Worm (Caenorhabditis elegans) whole organism, L1 larva: ENCODE measurements around the gene nhr-6.

Experiments used
- C16A3.4 ChIP-seq: fragments of 150-350 bp; optimal IDR thresholded peaks from 2 replicates; lab custom pipeline; 2014; ENCODE audit warnings: missing biosample characterization, missing genetic modification characterization
- C34B4.2 ChIP-seq: sonication (generic microtip); optimal IDR thresholded peaks from 2 replicates; lab custom pipeline; 2017; ENCODE audit warnings: mild to moderate bottlenecking, missing genetic modification characterization, missing compliant biosample characterization
- Y116A8C.19 ChIP-seq: sonication (generic microtip); optimal IDR thresholded peaks from 2 replicates; lab custom pipeline; 2016; ENCODE audit warnings: missing compliant biosample characterization, missing genetic modification characterization, borderline replicate concordance
- aha-1 ChIP-seq: fragments of 150-350 bp; optimal IDR thresholded peaks from 2 replicates; lab custom pipeline; 2014; ENCODE audit warnings: missing biosample characterization, missing genetic modification characterization
- aly-2 ChIP-seq: fragments of 150-350 bp; optimal IDR thresholded peaks from 2 replicates; lab custom pipeline; 2014; ENCODE audit warnings: missing biosample characterization, missing genetic modification characterization
- blmp-1 ChIP-seq: fragments of 150-350 bp; optimal IDR thresholded peaks from 2 replicates; lab custom pipeline; 2014; ENCODE audit warnings: missing biosample characterization, missing genetic modification characterization
- ceh-8 ChIP-seq: fragments of 200-800 bp; sonication (Bioruptor generic); optimal IDR thresholded peaks from 2 replicates; lab custom pipeline; 2018; ENCODE audit warnings: mild to moderate bottlenecking, missing genetic modification characterization, moderate library complexity, missing compliant biosample characterization
- ceh-82 ChIP-seq, 3 experiments: fragments of 150-350 bp in 1 of 3; sonication (generic microtip) in 2 of 3; optimal IDR thresholded peaks; 2 replicates each; lab custom pipeline; 2014 to 2017; ENCODE audit warnings: missing biosample characterization in 3 of 3, missing genetic modification characterization in 3 of 3
- ceh-88 ChIP-seq: fragments of 200-800 bp; sonication (Bioruptor generic); IDR thresholded peaks from 2 replicates; pipeline ENCODE4 v1.3.6; 2022; ENCODE audit warnings: missing genetic modification characterization, missing compliant biosample characterization
- ceh-90 ChIP-seq: sonication (generic microtip); optimal IDR thresholded peaks from 2 replicates; lab custom pipeline; 2016; ENCODE audit warnings: missing genetic modification characterization, missing compliant biosample characterization
- dsc-1 ChIP-seq: sonication (generic microtip); optimal IDR thresholded peaks from 2 replicates; lab custom pipeline; 2016; ENCODE audit warnings: mild to moderate bottlenecking, missing genetic modification characterization, missing compliant biosample characterization
- efl-1 ChIP-seq, 4 experiments: fragments of 150-350 bp; optimal IDR thresholded peaks in 3 of 4; peaks in 1 of 4; 1 replicate in 1 of 4; 2 replicates in 3 of 4; lab custom pipeline; 2014; ENCODE audit warnings: missing biosample characterization in 2 of 4, missing genetic modification characterization in 2 of 4, missing genetic modification reagents in 2 of 4
- efl-3 ChIP-seq: fragments of 200-800 bp; sonication (Bioruptor generic); optimal IDR thresholded peaks from 2 replicates; lab custom pipeline; 2018; ENCODE audit warnings: mild to moderate bottlenecking, missing genetic modification characterization, missing compliant biosample characterization
- egl-27 ChIP-seq, 2 experiments: fragments of 150-350 bp in 1 of 2; sonication (generic microtip); optimal IDR thresholded peaks; 3 replicates each; lab custom pipeline; 2017 to 2018; ENCODE audit warnings: missing biosample characterization in 2 of 2, missing genetic modification characterization in 2 of 2, missing genetic modification reagents in 2 of 2
- elt-2 ChIP-seq: sonication (generic microtip); optimal IDR thresholded peaks from 2 replicates; lab custom pipeline; 2016; ENCODE audit warnings: missing genetic modification characterization, mild to moderate bottlenecking, inconsistent platforms, missing compliant biosample characterization, missing genetic modification reagents
- elt-3 ChIP-seq, 6 experiments: fragments of 150-350 bp in 1 of 6; sonication (generic microtip); optimal IDR thresholded peaks; 2 replicates each; lab custom pipeline; 2017 to 2018; ENCODE audit warnings: missing biosample characterization in 6 of 6, missing genetic modification characterization in 6 of 6, inconsistent platforms in 1 of 6
- fkh-8 ChIP-seq: sonication (generic microtip); optimal IDR thresholded peaks from 2 replicates; lab custom pipeline; 2016; ENCODE audit warnings: mild to moderate bottlenecking, missing genetic modification characterization, missing compliant biosample characterization
- hlh-17 ChIP-seq: fragments of 200-800 bp; sonication (Bioruptor generic); optimal IDR thresholded peaks from 2 replicates; lab custom pipeline; 2018; ENCODE audit warnings: missing genetic modification characterization, mild to moderate bottlenecking, missing compliant biosample characterization, moderate library complexity, borderline replicate concordance
- hlh-4 ChIP-seq: sonication (generic microtip); optimal IDR thresholded peaks from 2 replicates; lab custom pipeline; 2016; ENCODE audit warnings: mild to moderate bottlenecking, missing genetic modification characterization, missing compliant biosample characterization
- hpl-2 ChIP-seq: fragments of 150-350 bp; optimal IDR thresholded peaks from 2 replicates; lab custom pipeline; 2014; ENCODE audit warnings: missing biosample characterization, missing genetic modification reagents, missing genetic modification characterization
- jun-1 ChIP-seq: fragments of 150-350 bp; optimal IDR thresholded peaks from 2 replicates; lab custom pipeline; 2014; ENCODE audit warnings: missing biosample characterization, missing genetic modification reagents, missing genetic modification characterization
- lin-13 ChIP-seq: fragments of 150-350 bp; optimal IDR thresholded peaks from 2 replicates; lab custom pipeline; 2014; ENCODE audit warnings: missing biosample characterization, missing genetic modification reagents, missing genetic modification characterization
- lsy-2 ChIP-seq, 2 experiments: fragments of 150-350 bp; optimal IDR thresholded peaks; 2 replicates each; lab custom pipeline; 2014; ENCODE audit warnings: missing biosample characterization in 2 of 2, missing genetic modification characterization in 2 of 2
- mdl-1 ChIP-seq, 2 experiments: fragments of 150-350 bp; optimal IDR thresholded peaks; 2 replicates each; lab custom pipeline; 2014 to 2017; ENCODE audit warnings: missing biosample characterization in 2 of 2, missing genetic modification characterization in 2 of 2, inconsistent platforms in 1 of 2
- mef-2 ChIP-seq: fragments of 150-350 bp; optimal IDR thresholded peaks from 2 replicates; lab custom pipeline; 2014; ENCODE audit warnings: missing biosample characterization, missing genetic modification characterization
- mep-1 ChIP-seq: fragments of 150-350 bp; optimal IDR thresholded peaks from 2 replicates; lab custom pipeline; 2014; ENCODE audit warnings: missing biosample characterization, missing genetic modification characterization
- nhr-12 ChIP-seq: sonication (generic microtip); optimal IDR thresholded peaks from 2 replicates; lab custom pipeline; 2017; ENCODE audit warnings: missing biosample characterization, missing genetic modification characterization
- nhr-19 ChIP-seq: fragments of 200-800 bp; sonication (Bioruptor generic); conservative IDR thresholded peaks from 2 replicates; pipeline ENCODE4 v1.3.6; 2022; ENCODE audit warnings: missing genetic modification characterization, missing compliant biosample characterization
- nhr-20 ChIP-seq: sonication (generic microtip); optimal IDR thresholded peaks from 2 replicates; lab custom pipeline; 2016; ENCODE audit warnings: mild to moderate bottlenecking, missing genetic modification characterization, missing compliant biosample characterization
- nhr-28 ChIP-seq: fragments of 150-350 bp; optimal IDR thresholded peaks from 2 replicates; lab custom pipeline; 2014; ENCODE audit warnings: missing biosample characterization, missing genetic modification characterization
- nhr-47 ChIP-seq: sonication (generic microtip); optimal IDR thresholded peaks from 2 replicates; lab custom pipeline; 2016; ENCODE audit warnings: mild to moderate bottlenecking, missing genetic modification characterization, moderate library complexity, missing compliant biosample characterization
- nhr-76 ChIP-seq: sonication (generic microtip); optimal IDR thresholded peaks from 2 replicates; lab custom pipeline; 2017; ENCODE audit warnings: missing biosample characterization, missing genetic modification characterization
- nhr-77 ChIP-seq: fragments of 150-350 bp; optimal IDR thresholded peaks from 2 replicates; lab custom pipeline; 2014; ENCODE audit warnings: missing biosample characterization, missing genetic modification characterization
- nhr-85 ChIP-seq: sonication (generic microtip); peaks from one replicate; lab custom pipeline; 2016; ENCODE audit warnings: missing genetic modification characterization, inconsistent platforms, missing compliant biosample characterization
- pag-3 ChIP-seq: sonication (generic microtip); optimal IDR thresholded peaks from 2 replicates; lab custom pipeline; 2017; ENCODE audit warnings: missing genetic modification characterization, mild to moderate bottlenecking, missing compliant biosample characterization, antibody characterized with exemption, borderline replicate concordance; ENCODE audit not compliant: insufficient read depth
- pax-3 ChIP-seq: fragments of 200-800 bp; sonication (Bioruptor generic); optimal IDR thresholded peaks from 2 replicates; lab custom pipeline; 2018; ENCODE audit warnings: mild to moderate bottlenecking, missing genetic modification characterization, moderate library complexity, missing compliant biosample characterization
- rnt-1 ChIP-seq: sonication (generic microtip); optimal IDR thresholded peaks from 2 replicates; lab custom pipeline; 2016; ENCODE audit warnings: mild to moderate bottlenecking, missing genetic modification characterization, moderate library complexity, missing compliant biosample characterization
- snpc-4 ChIP-seq: fragments of 150-350 bp; optimal IDR thresholded peaks from 2 replicates; lab custom pipeline; 2014; ENCODE audit warnings: missing biosample characterization, missing genetic modification characterization
- snu-23 ChIP-seq: sonication (generic microtip); optimal IDR thresholded peaks from 2 replicates; lab custom pipeline; 2016; ENCODE audit warnings: missing genetic modification characterization, missing compliant biosample characterization
- sup-37 ChIP-seq: fragments of 200-800 bp; sonication (Bioruptor generic); optimal IDR thresholded peaks from 2 replicates; lab custom pipeline; 2018; ENCODE audit warnings: mild to moderate bottlenecking, missing genetic modification characterization, missing compliant biosample characterization
- swsn-7 ChIP-seq: sonication (generic microtip); optimal IDR thresholded peaks from 2 replicates; lab custom pipeline; 2016; ENCODE audit warnings: missing genetic modification characterization, missing compliant biosample characterization
- tlp-1 ChIP-seq: fragments of 150-350 bp; optimal IDR thresholded peaks from 2 replicates; lab custom pipeline; 2014; ENCODE audit warnings: missing biosample characterization, missing genetic modification characterization
- vab-15 ChIP-seq: sonication (generic microtip); optimal IDR thresholded peaks from 2 replicates; lab custom pipeline; 2017; ENCODE audit warnings: missing genotype, mild to moderate bottlenecking, missing genetic modification characterization, missing compliant biosample characterization
- zag-1 ChIP-seq: fragments of 150-350 bp; optimal IDR thresholded peaks from 2 replicates; lab custom pipeline; 2014; ENCODE audit warnings: missing biosample characterization, missing genetic modification characterization
- ztf-11 ChIP-seq, 2 experiments: sonication (generic microtip); optimal IDR thresholded peaks; 2 replicates each; lab custom pipeline; 2016 to 2017; ENCODE audit warnings: missing genetic modification characterization in 2 of 2, missing biosample characterization in 1 of 2, missing compliant biosample characterization in 1 of 2
- ztf-4 ChIP-seq: fragments of 150-350 bp; optimal IDR thresholded peaks from 2 replicates; lab custom pipeline; 2014; ENCODE audit warnings: missing biosample characterization, missing genetic modification characterization

Gene nhr-6

ce11 chrIII:3573281-3573680, at the start of gene nhr-6:
nhr-6 (plus strand) TSS chrIII:3573581.
- peak; percentile 40 for TF ChIP-seq hlh-4 (tag; lab: Kevin White, UChicago)
- TF ChIP-seq pax-3: peak; percentile 42
- TF ChIP-seq elt-3 (tag; optimal IDR thresholded peaks at IDR 0.05; lab: Kevin White, UChicago): no peak

DNA sequence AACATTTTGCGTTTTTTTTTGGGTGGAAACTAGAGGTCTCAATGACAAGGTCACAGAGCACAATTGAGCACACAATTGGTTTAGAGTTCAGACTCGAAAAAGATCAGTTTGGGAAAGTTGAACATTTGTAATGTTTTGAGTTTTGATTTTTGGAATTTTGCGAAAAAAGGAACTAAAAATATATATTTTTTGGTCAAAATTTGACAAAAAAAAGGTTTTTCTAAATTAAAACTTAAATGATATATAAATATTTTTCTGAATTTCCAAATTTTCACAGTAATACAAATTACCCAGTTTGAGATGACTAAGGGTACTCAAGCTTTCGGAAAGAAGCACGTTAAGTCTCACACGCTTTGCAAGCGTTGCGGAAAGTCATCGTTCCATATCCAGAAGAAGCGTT, 45.0 kb upstream of the nhr-6 start, which contains the start of gene rpl-37:
Gene rpl-37 (plus strand): TSS at position 301 of the 400 bp plus-strand sequence.
- TF ChIP-seq C34B4.2 (tag; lab: Kevin White, UChicago) (no peak), snu-23 (GFP tag; lab: Kevin White, UChicago) (no peak), pag-3 (no peak), tlp-1 (no peak), aly-2 (tag; lab: Kevin White, UChicago) (no peak)

DNA sequence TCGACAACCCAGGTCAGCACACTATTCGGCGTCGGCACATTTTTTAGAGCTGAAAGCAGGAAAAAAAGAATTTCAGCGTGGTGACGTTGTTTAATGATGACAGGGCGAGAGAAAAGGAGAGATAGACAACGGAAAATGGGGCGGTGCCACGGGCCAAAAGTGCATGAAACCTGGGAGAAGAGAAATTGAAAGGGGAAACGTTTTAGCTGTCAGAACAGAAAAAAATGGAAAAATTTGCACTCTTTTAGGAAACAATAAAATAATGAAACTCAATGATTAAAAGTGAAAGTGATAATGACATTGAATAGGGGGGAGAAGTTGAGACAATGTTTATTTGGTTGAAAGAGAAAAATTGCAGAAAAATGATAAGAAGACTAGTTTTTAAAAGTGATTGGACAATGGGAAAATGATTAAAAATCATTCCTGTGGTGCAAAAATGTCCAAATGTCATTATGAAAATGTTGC, 43.6 kb upstream of the nhr-6 start, which contains the start of gene pitp-1:
Gene pitp-1 (minus strand): TSS at position 51 of the 465 bp plus-strand sequence.
- TF ChIP-seq elt-2 (tag; lab: Kevin White, UChicago) (peak; percentile 12), hpl-2 (GFP tag; lab: Kevin White, UChicago) (no peak), hlh-4 (tag; lab: Kevin White, UChicago) (no peak), blmp-1 (tag; lab: Kevin White, UChicago) (no peak), efl-1 (optimal IDR thresholded peaks at IDR 0.05; lab: Kevin White, UChicago) (no peak), efl-1 (GFP tag; optimal IDR thresholded peaks at IDR 0.05 in 1 of 2; lab: Kevin White, UChicago) (peak in 1 of 2 experiments; percentile 65), nhr-85 (tag; lab: Kevin White, UChicago) (peak; percentile 38), lin-13 (GFP tag; lab: Kevin White, UChicago) (no peak), ceh-8 (GFP tag; lab: Kevin White, UChicago) (no peak), ztf-4 (tag; lab: Kevin White, UChicago) (no peak), snpc-4 (no peak), C16A3.4 (tag; lab: Kevin White, UChicago) (no peak)
- TF ChIP-seq, all 84 proteins: peak for 3

ce11 chrIII:3532035-3532434, 41.3 kb upstream of the nhr-6 start:
- peak; percentile 15 for TF ChIP-seq zag-1 (tag; lab: Kevin White, UChicago)
- no peak for TF ChIP-seq rnt-1 (tag; lab: Kevin White, UChicago)
- TF ChIP-seq pag-3: no peak
- TF ChIP-seq jun-1 (tag; lab: Kevin White, UChicago): peak; percentile 43
- TF ChIP-seq lsy-2 (tag; optimal IDR thresholded peaks at IDR 0.05; lab: Kevin White, UChicago): peak; percentile 61 to 77
- peak; percentile 76 for TF ChIP-seq fkh-8
- no peak for TF ChIP-seq nhr-77 (tag; lab: Kevin White, UChicago)
- no peak; the same call in 1 of the 2 replicates for TF ChIP-seq ceh-88 (GFP tag; lab: Robert Waterston, UW)
- TF ChIP-seq dsc-1: peak; percentile 47
- peak; percentile 8 to 34 for TF ChIP-seq egl-27 (tag; optimal IDR thresholded peaks at IDR 0.05; lab: Kevin White, UChicago)
- no peak for TF ChIP-seq nhr-28
- no peak for TF ChIP-seq efl-3
- no peak for TF ChIP-seq vab-15 (tag; lab: Kevin White, UChicago)
- no peak for TF ChIP-seq mef-2
- TF ChIP-seq nhr-76 (tag; lab: Kevin White, UChicago): no peak
- TF ChIP-seq mdl-1 (tag; optimal IDR thresholded peaks at IDR 0.05; lab: Kevin White, UChicago): peak in 1 of 2 experiments; percentile 41
- TF ChIP-seq ceh-90: no peak
- peak; percentile 73 for TF ChIP-seq nhr-47 (tag; lab: Kevin White, UChicago)
- no peak for TF ChIP-seq nhr-20 (tag; lab: Kevin White, UChicago)
- TF ChIP-seq aha-1: no peak
- TF ChIP-seq swsn-7: peak; percentile 72
- peak; percentile 54 to 84 (median 59) for TF ChIP-seq ceh-82 (tag; optimal IDR thresholded peaks at IDR 0.05; lab: Kevin White, UChicago)
- TF ChIP-seq hlh-17 (GFP tag; lab: Kevin White, UChicago): no peak
- TF ChIP-seq sup-37 (GFP tag; lab: Kevin White, UChicago): no peak
- TF ChIP-seq Y116A8C.19: no peak
- peak in 1 of 2 experiments; percentile 29 for TF ChIP-seq ztf-11 (tag; optimal IDR thresholded peaks at IDR 0.05; lab: Kevin White, UChicago)
- TF ChIP-seq snu-23 (GFP tag; lab: Kevin White, UChicago): peak; percentile 76
- TF ChIP-seq hpl-2 (GFP tag; lab: Kevin White, UChicago): no peak
- peak; percentile 82 for TF ChIP-seq mep-1 (tag; lab: Kevin White, UChicago)
- no peak for TF ChIP-seq nhr-12 (tag; lab: Kevin White, UChicago)
- TF ChIP-seq nhr-19 (GFP tag; lab: Robert Waterston, UW): no peak; the same call in 1 of the 2 replicates
